Fruit fly (Drosophila melanogaster): ENCODE results near the gene Or85b.

The Or85b gene

dm6 chr3R:8511258-8511657, at the start of gene Or85b:
Or85b (minus strand) TSS chr3R:8511358.
- TF ChIP-seq CG11762 (GFP tag; optimal IDR thresholded peaks at IDR 0.05; ENCODE audit: insufficient read depth) = no peak
- no peak for TF ChIP-seq Eip93F (GFP tag; optimal IDR thresholded peaks at IDR 0.05)
- no peak for TF ChIP-seq CG16779 (tag; optimal IDR thresholded peaks at IDR 0.05)
- TF ChIP-seq net (GFP tag; optimal IDR thresholded peaks at IDR 0.05) = no peak
- no peak for TF ChIP-seq svp (GFP tag)
- TF ChIP-seq CG34406 (GFP tag; optimal IDR thresholded peaks at IDR 0.05) = no peak
- no peak for TF ChIP-seq lz (GFP tag; optimal IDR thresholded peaks at IDR 0.05)
- TF ChIP-seq CG32006 (GFP tag; optimal IDR thresholded peaks at IDR 0.05) = no peak
- no peak for TF ChIP-seq vri (GFP tag; optimal IDR thresholded peaks at IDR 0.05)
- TF ChIP-seq topi (GFP tag; optimal IDR thresholded peaks at IDR 0.05) = no peak
- no peak for TF ChIP-seq Lpt (GFP tag; optimal IDR thresholded peaks at IDR 0.05)
- no peak for TF ChIP-seq CG10631 (GFP tag; optimal IDR thresholded peaks at IDR 0.05)
- no peak for TF ChIP-seq dsx (GFP tag; optimal IDR thresholded peaks at IDR 0.05; ENCODE audit: poor library complexity, severe bottlenecking)

dm6 chr3R:8552308-8552707, 41.1 kb upstream of the Or85b start, which contains the start of gene Or85d:
Or85d (plus strand) TSS chr3R:8552608.
- no peak for TF ChIP-seq fd59A (GFP tag; optimal IDR thresholded peaks at IDR 0.05)
- TF ChIP-seq Gug (GFP tag; IDR thresholded peaks at IDR 0.05) = no peak
- no peak for TF ChIP-seq Hr38 (GFP tag; optimal IDR thresholded peaks at IDR 0.05)
- TF ChIP-seq fd85E (GFP tag; optimal IDR thresholded peaks at IDR 0.05) = no peak
- TF ChIP-seq CG6854 (GFP tag; optimal IDR thresholded peaks at IDR 0.05) = no peak
- TF ChIP-seq CG34406 (GFP tag; optimal IDR thresholded peaks at IDR 0.05) = no peak
- no peak for TF ChIP-seq dsx (GFP tag; optimal IDR thresholded peaks at IDR 0.05; ENCODE audit: poor library complexity, severe bottlenecking)
- TF ChIP-seq topi (GFP tag; optimal IDR thresholded peaks at IDR 0.05) = no peak
- TF ChIP-seq Hr39 (GFP tag; optimal IDR thresholded peaks at IDR 0.05) = no peak
- TF ChIP-seq Sox15 (GFP tag; optimal IDR thresholded peaks at IDR 0.05) = no peak
- TF ChIP-seq vri (GFP tag; optimal IDR thresholded peaks at IDR 0.05) = no peak
- TF ChIP-seq CG10669 (GFP tag; optimal IDR thresholded peaks at IDR 0.05) = no peak

DNA sequence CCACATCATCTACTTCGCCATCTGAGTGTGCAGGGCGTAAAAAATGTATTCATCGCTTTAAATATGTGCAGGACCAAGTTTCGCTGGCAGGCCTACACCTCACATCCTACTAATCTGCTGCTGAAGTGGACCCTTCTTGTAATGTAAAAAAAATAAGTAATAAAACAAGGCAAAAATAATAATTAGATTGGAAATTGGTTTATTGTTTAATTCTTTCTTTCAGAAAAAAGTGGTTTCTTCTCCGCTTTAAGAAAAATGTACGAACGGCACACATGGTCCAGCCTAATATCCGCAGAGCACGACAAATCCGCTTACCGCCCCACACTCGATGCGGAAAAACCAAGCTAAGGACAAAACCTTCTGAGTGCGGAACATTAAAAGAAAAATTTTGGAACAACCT, 34.8 kb upstream of the Or85b start:
- no peak for TF ChIP-seq CG3032 (tag; optimal IDR thresholded peaks at IDR 0.05)
- TF ChIP-seq CG6163 (GFP tag; IDR thresholded peaks at IDR 0.05) = peak; percentile 38; the same call in 1 of the 3 replicates
- peak; percentile 31 for TF ChIP-seq svp (GFP tag)
- TF ChIP-seq vri (GFP tag; optimal IDR thresholded peaks at IDR 0.05) = no peak
- no peak for TF ChIP-seq spab (GFP tag; optimal IDR thresholded peaks at IDR 0.05)
- TF ChIP-seq Smox (GFP tag; optimal IDR thresholded peaks at IDR 0.05) = no peak
- no peak for TF ChIP-seq CG9139 (GFP tag; optimal IDR thresholded peaks at IDR 0.05)

DNA sequence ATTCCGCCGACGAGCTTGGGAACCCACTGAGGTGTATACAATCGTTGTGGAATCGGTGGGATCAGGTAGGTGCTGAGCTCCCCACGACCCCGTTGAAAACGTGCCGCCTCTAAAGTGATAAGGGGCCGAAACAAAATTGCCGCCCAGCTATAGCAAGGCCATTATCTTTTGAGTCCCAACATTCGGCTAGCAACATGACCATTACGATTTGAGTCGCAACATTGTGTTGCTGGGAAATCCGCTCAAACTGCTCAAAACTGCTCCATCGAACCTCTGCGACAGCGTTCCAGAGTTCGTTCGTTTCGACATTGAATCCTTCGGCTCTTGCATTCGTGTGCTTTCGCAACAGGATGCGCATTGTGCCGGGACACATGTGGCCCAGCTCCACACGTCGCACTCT, 17.7 kb upstream of the Or85b start, which contains the start of gene CG11741:
Gene CG11741 (minus strand): TSS at position 16 of the 400 bp plus-strand sequence.
- no peak for TF ChIP-seq Hr4 (GFP tag; optimal IDR thresholded peaks at IDR 0.05)
- TF ChIP-seq svp (GFP tag) = peak; percentile 96
- TF ChIP-seq CG3032 (tag; optimal IDR thresholded peaks at IDR 0.05) = no peak
- TF ChIP-seq eg (GFP tag; IDR thresholded peaks at IDR 0.05) = no peak
- no peak for TF ChIP-seq vri (GFP tag; optimal IDR thresholded peaks at IDR 0.05)

DNA sequence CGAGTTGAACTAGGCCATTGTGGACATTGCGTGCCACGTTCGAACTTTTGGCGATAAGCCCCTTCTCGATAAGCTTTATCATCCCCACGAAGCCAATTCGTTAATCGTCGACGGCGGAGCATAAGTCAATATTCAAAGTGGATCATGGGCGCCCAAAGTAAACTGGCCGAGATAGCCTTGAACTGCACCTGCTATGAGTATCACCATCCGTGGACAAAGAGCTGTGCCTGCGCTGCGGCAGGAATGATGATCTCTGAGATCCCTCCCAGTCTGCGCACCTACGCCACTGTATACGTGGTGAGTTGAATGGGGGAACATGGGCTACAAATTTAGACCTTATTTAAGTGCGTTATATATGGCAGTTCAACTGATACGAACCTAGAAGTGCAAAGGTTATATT, 13.1 kb upstream of the Or85b start:
- TF ChIP-seq CG16779 (tag; optimal IDR thresholded peaks at IDR 0.05) = no peak
- TF ChIP-seq CG11762 (GFP tag; optimal IDR thresholded peaks at IDR 0.05; ENCODE audit: insufficient read depth) = no peak
- TF ChIP-seq CG10669 (GFP tag; optimal IDR thresholded peaks at IDR 0.05) = no peak
- no peak for TF ChIP-seq net (GFP tag; optimal IDR thresholded peaks at IDR 0.05)
- TF ChIP-seq Eip93F (GFP tag; optimal IDR thresholded peaks at IDR 0.05) = no peak
- TF ChIP-seq Smox (GFP tag; optimal IDR thresholded peaks at IDR 0.05) = no peak
- no peak for TF ChIP-seq CG10631 (GFP tag; optimal IDR thresholded peaks at IDR 0.05)
- TF ChIP-seq Gug (GFP tag; IDR thresholded peaks at IDR 0.05) = no peak
- TF ChIP-seq CG7368 (GFP tag; optimal IDR thresholded peaks at IDR 0.05) = no peak
- no peak for TF ChIP-seq Sox15 (GFP tag; optimal IDR thresholded peaks at IDR 0.05)
- TF ChIP-seq CG8319 (GFP tag; optimal IDR thresholded peaks at IDR 0.05) = peak; percentile 4
- no peak for TF ChIP-seq achi (GFP tag; optimal IDR thresholded peaks at IDR 0.05)
- TF ChIP-seq CG8119 (GFP tag; IDR thresholded peaks at IDR 0.05) = no peak
- peak; percentile 31 for TF ChIP-seq Hr39 (GFP tag; optimal IDR thresholded peaks at IDR 0.05)
- TF ChIP-seq salr (GFP tag; optimal IDR thresholded peaks at IDR 0.05) = no peak
- TF ChIP-seq fd59A (GFP tag; optimal IDR thresholded peaks at IDR 0.05) = no peak
- peak; percentile 35 for TF ChIP-seq CG31627 (GFP tag; optimal IDR thresholded peaks at IDR 0.05)
- TF ChIP-seq fkh (GFP tag; optimal IDR thresholded peaks at IDR 0.05) = no peak
- no peak for TF ChIP-seq Sox102F (GFP tag; optimal IDR thresholded peaks at IDR 0.05)
- no peak for TF ChIP-seq CG32006 (GFP tag; optimal IDR thresholded peaks at IDR 0.05)
- no peak for TF ChIP-seq Hr38 (GFP tag; optimal IDR thresholded peaks at IDR 0.05)
- no peak for TF ChIP-seq CG6276 (GFP tag; optimal IDR thresholded peaks at IDR 0.05)
- no peak for TF ChIP-seq Eip75B (GFP tag; optimal IDR thresholded peaks at IDR 0.05)
- no peak for TF ChIP-seq Ets96B (tag; optimal IDR thresholded peaks at IDR 0.05)
- TF ChIP-seq CG11902 (GFP tag; optimal IDR thresholded peaks at IDR 0.05) = no peak
- peak; percentile 85 for TF ChIP-seq svp (GFP tag)
- no peak for TF ChIP-seq eg (GFP tag; IDR thresholded peaks at IDR 0.05)
- no peak for TF ChIP-seq spab (GFP tag; optimal IDR thresholded peaks at IDR 0.05)
- TF ChIP-seq CG3032 (tag; optimal IDR thresholded peaks at IDR 0.05) = no peak
- no peak for TF ChIP-seq vri (GFP tag; optimal IDR thresholded peaks at IDR 0.05)
- no peak for TF ChIP-seq Met (GFP tag; optimal IDR thresholded peaks at IDR 0.05)

Data from whole organism, prepupa.